Fruit fly (Drosophila melanogaster): ENCODE results near the gene CG16959.

The CG16959 gene

DNA sequence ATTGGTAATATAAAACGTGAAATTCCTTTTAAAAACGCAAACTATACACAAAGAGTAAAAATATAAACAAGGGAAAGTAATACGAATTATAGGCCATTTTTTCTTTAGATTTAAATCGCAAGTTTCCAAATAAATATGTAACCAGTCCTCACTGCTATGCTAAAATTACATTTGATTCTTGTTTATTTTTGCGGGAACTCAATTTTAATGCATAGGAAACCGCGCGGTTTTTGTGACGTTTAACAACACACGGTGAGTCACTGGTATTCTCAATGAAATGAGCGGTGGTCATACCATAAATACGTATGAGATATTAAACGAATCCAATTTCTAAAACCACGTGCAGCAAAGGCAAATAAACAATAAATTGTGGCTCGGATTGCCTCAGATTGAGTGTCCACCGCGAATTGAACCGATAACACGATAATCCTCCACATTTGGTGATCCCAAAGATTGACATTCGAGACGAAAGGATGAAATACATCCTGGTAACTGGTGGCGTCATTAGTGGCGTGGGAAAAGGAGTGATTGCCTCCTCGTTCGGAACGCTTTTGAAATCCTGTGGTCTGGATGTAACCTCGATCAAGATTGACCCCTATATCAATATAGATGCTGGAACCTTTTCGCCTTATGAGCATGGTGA, 27.1 kb downstream of the CG16959 start, which contains the start of gene Ctps:
Gene Ctps (plus strand): TSS at position 37 of the 643 bp plus-strand sequence.
- TF ChIP-seq tj (GFP tag; optimal IDR thresholded peaks at IDR 0.05) (no peak), cnc (optimal IDR thresholded peaks at IDR 0.05) (no peak), Crg-1 (GFP tag; optimal IDR thresholded peaks at IDR 0.05) (no peak), Clk (GFP tag; optimal IDR thresholded peaks at IDR 0.05) (no peak), kay (GFP tag; ENCODE audit: borderline replicate concordance) (peak; percentile 95), CG1620 (GFP tag; optimal IDR thresholded peaks at IDR 0.05) (no peak), Mnt (GFP tag; optimal IDR thresholded peaks at IDR 0.05) (peak; percentile 61), bab1 (GFP tag; optimal IDR thresholded peaks at IDR 0.05) (peak; percentile 51), CG7101 (tag; optimal IDR thresholded peaks at IDR 0.05) (peak; percentile 34), CG7045 (GFP tag; optimal IDR thresholded peaks at IDR 0.05) (no peak), CG11617 (GFP tag; optimal IDR thresholded peaks at IDR 0.05) (no peak), CG33017 (tag; optimal IDR thresholded peaks at IDR 0.05) (no peak), ovo (GFP tag; optimal IDR thresholded peaks at IDR 0.05) (no peak), CG14711 (tag; optimal IDR thresholded peaks at IDR 0.05) (no peak), CG12768 (GFP tag; optimal IDR thresholded peaks at IDR 0.05) (peak; percentile 16)

- no peak for TF ChIP-seq CG5204 (GFP tag; optimal IDR thresholded peaks at IDR 0.05)
- TF ChIP-seq CG33017 (tag; optimal IDR thresholded peaks at IDR 0.05) = no peak
- no peak for TF ChIP-seq toe (GFP tag; optimal IDR thresholded peaks at IDR 0.05)
- peak; percentile 37 for TF ChIP-seq ovo (GFP tag; optimal IDR thresholded peaks at IDR 0.05)
- TF ChIP-seq Clk (GFP tag; optimal IDR thresholded peaks at IDR 0.05) = no peak
- TF ChIP-seq CG14711 (tag; optimal IDR thresholded peaks at IDR 0.05) = peak; percentile 60
- TF ChIP-seq Mnt (GFP tag; optimal IDR thresholded peaks at IDR 0.05) = peak; percentile 61
- peak; percentile 58 for TF ChIP-seq CG7101 (tag; optimal IDR thresholded peaks at IDR 0.05)
- peak; percentile 36 for TF ChIP-seq CG7045 (GFP tag; optimal IDR thresholded peaks at IDR 0.05)
- peak; percentile 57 for TF ChIP-seq CG11617 (GFP tag; optimal IDR thresholded peaks at IDR 0.05)
- peak; percentile 58 for TF ChIP-seq bab1 (GFP tag; optimal IDR thresholded peaks at IDR 0.05)
- TF ChIP-seq CG12768 (GFP tag; optimal IDR thresholded peaks at IDR 0.05) = peak; percentile 54
- no peak for TF ChIP-seq CG1620 (GFP tag; optimal IDR thresholded peaks at IDR 0.05)
- TF ChIP-seq Hr96 (GFP tag; optimal IDR thresholded peaks at IDR 0.05) = no peak
- peak; percentile 64 for TF ChIP-seq pad (GFP tag; optimal IDR thresholded peaks at IDR 0.05)
- peak; percentile 34 for TF ChIP-seq tj (GFP tag; optimal IDR thresholded peaks at IDR 0.05)
- no peak for TF ChIP-seq cic (GFP tag; optimal IDR thresholded peaks at IDR 0.05)
- no peak for TF ChIP-seq cnc (optimal IDR thresholded peaks at IDR 0.05)
- peak; percentile 31 for TF ChIP-seq Crg-1 (GFP tag; optimal IDR thresholded peaks at IDR 0.05)
- TF ChIP-seq kay (GFP tag; ENCODE audit: borderline replicate concordance) = peak; percentile 81
Measured at dm6 chr3L:15094589-15095288, 30.4 kb downstream of the CG16959 start, which contains the start of the genes sstn, Plp and GlyRS. Gene sstn, minus strand, starts transcription at chr3L:15094719. Gene Plp, minus strand, starts transcription at chr3L:15094724. Gene GlyRS, plus strand, starts transcription at chr3L:15095142.

DNA sequence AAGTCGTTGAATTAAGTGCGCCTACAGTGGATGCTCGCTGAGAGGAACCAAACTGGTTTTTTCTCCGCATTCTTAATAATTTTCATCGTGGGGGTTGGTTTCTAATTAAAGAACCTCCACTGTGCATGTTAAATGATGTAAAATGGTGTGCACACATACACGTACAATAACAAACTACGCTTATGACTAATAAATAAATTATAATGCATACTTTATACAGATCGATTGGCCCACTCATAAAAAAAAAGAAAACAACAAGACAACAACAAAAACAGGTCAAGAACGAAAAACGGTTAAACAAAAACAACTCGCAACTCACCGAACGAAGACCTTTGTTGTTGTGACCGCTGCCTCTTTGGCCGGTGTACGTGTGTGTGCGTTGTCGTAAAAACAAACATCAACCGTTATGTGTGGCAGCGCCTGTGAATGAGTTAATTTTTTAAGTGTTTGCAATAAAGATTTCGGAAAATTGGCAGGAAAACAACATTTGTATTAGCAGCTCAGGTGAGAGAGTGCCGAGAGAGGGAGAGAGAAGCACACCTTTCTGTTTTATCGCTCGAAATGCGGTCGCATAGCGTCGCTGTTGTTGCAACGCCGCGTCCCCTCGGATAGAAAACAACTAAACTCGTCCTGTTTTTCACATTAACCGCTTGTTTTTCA, 31.1 kb downstream of the CG16959 start:
- no peak for TF ChIP-seq CG33017 (tag; optimal IDR thresholded peaks at IDR 0.05)
- peak; percentile 65 for TF ChIP-seq ovo (GFP tag; optimal IDR thresholded peaks at IDR 0.05)
- peak; percentile 44 for TF ChIP-seq kay (GFP tag; ENCODE audit: borderline replicate concordance)
- no peak for TF ChIP-seq CG7045 (GFP tag; optimal IDR thresholded peaks at IDR 0.05)
- TF ChIP-seq bab1 (GFP tag; optimal IDR thresholded peaks at IDR 0.05) = peak; percentile 29
- no peak for TF ChIP-seq tj (GFP tag; optimal IDR thresholded peaks at IDR 0.05)
- TF ChIP-seq cic (GFP tag; optimal IDR thresholded peaks at IDR 0.05) = no peak
- no peak for TF ChIP-seq pad (GFP tag; optimal IDR thresholded peaks at IDR 0.05)
- no peak for TF ChIP-seq CG14711 (tag; optimal IDR thresholded peaks at IDR 0.05)
- no peak for TF ChIP-seq Clk (GFP tag; optimal IDR thresholded peaks at IDR 0.05)
- no peak for TF ChIP-seq CG11617 (GFP tag; optimal IDR thresholded peaks at IDR 0.05)
- no peak for TF ChIP-seq Crg-1 (GFP tag; optimal IDR thresholded peaks at IDR 0.05)
- TF ChIP-seq CG12768 (GFP tag; optimal IDR thresholded peaks at IDR 0.05) = peak; percentile 8
- TF ChIP-seq CG1620 (GFP tag; optimal IDR thresholded peaks at IDR 0.05) = no peak
- no peak for TF ChIP-seq Hr96 (GFP tag; optimal IDR thresholded peaks at IDR 0.05)
- no peak for TF ChIP-seq CG7101 (tag; optimal IDR thresholded peaks at IDR 0.05)
- TF ChIP-seq Mnt (GFP tag; optimal IDR thresholded peaks at IDR 0.05) = no peak
- TF ChIP-seq cnc (optimal IDR thresholded peaks at IDR 0.05) = no peak
- TF ChIP-seq toe (GFP tag; optimal IDR thresholded peaks at IDR 0.05) = no peak
- TF ChIP-seq CG5204 (GFP tag; optimal IDR thresholded peaks at IDR 0.05) = no peak

DNA sequence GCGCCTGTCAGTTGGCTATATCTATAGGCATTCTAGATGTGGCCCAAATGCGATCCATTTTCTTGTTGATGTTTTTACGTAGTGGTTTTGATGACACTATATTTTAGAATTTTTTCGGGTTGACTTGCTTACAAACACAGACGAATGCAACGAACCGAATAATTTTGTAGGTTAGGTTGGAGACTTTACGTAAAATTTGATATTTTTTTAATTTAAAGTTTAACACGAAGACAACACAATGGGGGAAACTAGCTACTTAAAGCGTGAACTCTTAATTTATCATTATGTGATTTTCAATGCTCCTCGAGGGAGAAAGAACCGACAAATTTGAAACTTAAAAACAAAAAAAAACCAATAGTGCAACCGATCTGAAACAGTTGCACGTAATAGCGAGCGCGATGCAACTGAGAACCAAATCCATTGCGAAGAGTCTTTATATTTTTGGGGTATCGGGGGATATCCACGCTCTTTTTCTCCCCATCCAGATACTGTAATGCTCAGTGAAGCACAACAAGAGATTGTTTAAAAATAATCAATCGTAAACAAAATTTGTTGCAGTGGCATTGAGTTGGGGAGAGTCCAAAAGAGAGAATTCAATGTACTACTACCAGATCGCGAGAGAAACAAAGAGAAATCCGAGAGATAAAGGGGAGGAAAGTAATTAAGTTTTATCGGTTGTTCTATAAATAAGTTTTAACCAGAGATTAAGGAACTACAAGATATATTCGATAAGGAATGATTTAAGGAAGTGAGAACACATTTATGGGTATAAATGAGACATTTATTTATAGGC, 35.0 kb downstream of the CG16959 start:
- TF ChIP-seq Hr96 (GFP tag; optimal IDR thresholded peaks at IDR 0.05) (no peak), toe (GFP tag; optimal IDR thresholded peaks at IDR 0.05) (no peak)

DNA sequence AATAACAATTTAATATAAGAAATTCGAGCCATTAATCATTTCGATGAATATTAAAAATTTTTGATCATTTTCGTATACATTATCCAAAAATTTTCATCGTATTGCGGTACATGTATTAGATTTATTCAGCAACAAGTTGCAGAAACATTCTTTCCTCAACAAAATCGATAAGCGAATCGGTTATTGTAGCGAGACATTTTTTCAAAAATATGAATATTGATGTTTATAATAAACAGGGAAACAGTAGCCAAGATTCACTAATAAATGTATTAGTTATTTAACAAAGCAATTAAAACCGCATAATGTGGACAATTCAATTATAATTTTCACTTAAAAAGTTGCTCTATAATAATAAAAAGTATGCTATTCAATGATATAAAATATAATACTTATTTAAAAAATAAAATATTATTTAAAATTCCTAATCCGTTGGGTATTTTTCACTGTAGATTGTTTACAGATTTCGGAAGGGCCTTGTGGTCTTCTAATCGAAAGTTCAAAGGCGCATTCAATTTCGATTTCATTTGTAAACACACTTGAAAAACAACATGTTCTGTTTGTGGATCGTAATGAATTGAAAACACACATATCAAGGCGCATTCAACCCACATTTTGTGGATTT, 35.9 kb downstream of the CG16959 start:
- no peak for TF ChIP-seq Hr96 (GFP tag; optimal IDR thresholded peaks at IDR 0.05)
- no peak for TF ChIP-seq CG5204 (GFP tag; optimal IDR thresholded peaks at IDR 0.05)
- no peak for TF ChIP-seq Clk (GFP tag; optimal IDR thresholded peaks at IDR 0.05)
- TF ChIP-seq CG33017 (tag; optimal IDR thresholded peaks at IDR 0.05) = no peak

Data from whole organism, adult.